Fruit fly (Drosophila melanogaster): ENCODE results near the gene CCT1.

Gene CCT1

dm6 chr3R:22464611-22465113, 26.6 kb downstream of the CCT1 start, which contains the start of gene CG7054 (continued):
- TF ChIP-seq CG18619 (GFP tag; optimal IDR thresholded peaks at IDR 0.05) (no peak), p53 (GFP tag; optimal IDR thresholded peaks at IDR 0.05) (no peak), wdn (GFP tag; IDR thresholded peaks at IDR 0.05) (no peak), PHDP (tag; optimal IDR thresholded peaks at IDR 0.05) (peak; percentile 51), CG8478 (optimal IDR thresholded peaks at IDR 0.05) (no peak), CG16863 (GFP tag; optimal IDR thresholded peaks at IDR 0.05) (no peak), eyg (GFP tag; optimal IDR thresholded peaks at IDR 0.05) (no peak), oc (tag; optimal IDR thresholded peaks at IDR 0.05) (peak; percentile 9), CG2712 (tag; optimal IDR thresholded peaks at IDR 0.05) (no peak), Ssrp (tag; optimal IDR thresholded peaks at IDR 0.05) (no peak), CG3838 (GFP tag; optimal IDR thresholded peaks at IDR 0.05) (no peak), CG32532 (GFP tag; IDR thresholded peaks at IDR 0.05) (peak; percentile 37; the same call in 1 of the 2 replicates), kay (GFP tag; optimal IDR thresholded peaks at IDR 0.05) (peak; percentile 90), inv (GFP tag; IDR thresholded peaks at IDR 0.05; ENCODE audit: partially characterized antibody) (no peak), crc (GFP tag; optimal IDR thresholded peaks at IDR 0.05) (no peak), CG6175 (GFP tag; IDR thresholded peaks at IDR 0.05) (no peak), Usf (GFP tag; optimal IDR thresholded peaks at IDR 0.05) (no peak), Sry-β (GFP tag; optimal IDR thresholded peaks at IDR 0.05) (no peak), CG2199 (GFP tag; IDR thresholded peaks at IDR 0.05) (no peak), fru (optimal IDR thresholded peaks at IDR 0.05) (no peak), gt (GFP tag; IDR thresholded peaks at IDR 0.05) (no peak), Kr (GFP tag; optimal IDR thresholded peaks at IDR 0.05) (no peak), unpg (GFP tag; optimal IDR thresholded peaks at IDR 0.05) (peak; percentile 22), az2 (GFP tag; optimal IDR thresholded peaks at IDR 0.05) (no peak), CG2875 (GFP tag; optimal IDR thresholded peaks at IDR 0.05) (no peak), CG13287 (GFP tag; IDR thresholded peaks at IDR 0.05; ENCODE audit: partially characterized antibody) (peak; percentile 37; the same call in 1 of the 2 replicates), nmo (GFP tag; optimal IDR thresholded peaks at IDR 0.05) (peak; percentile 24), Hr51 (GFP tag; optimal IDR thresholded peaks at IDR 0.05) (peak in 1 of 2 experiments; percentile 44), CG34376 (GFP tag; optimal IDR thresholded peaks at IDR 0.05) (peak; percentile 91), CG17612 (GFP tag; IDR thresholded peaks at IDR 0.05) (no peak), CG3065 (GFP tag; optimal IDR thresholded peaks at IDR 0.05) (no peak), CG4360 (GFP tag; IDR thresholded peaks at IDR 0.05) (no peak), cato (GFP tag; optimal IDR thresholded peaks at IDR 0.05; ENCODE audit: borderline replicate concordance) (no peak), Hr39 (optimal IDR thresholded peaks at IDR 0.05) (no peak), CG4854 (GFP tag; optimal IDR thresholded peaks at IDR 0.05) (no peak), NFAT (GFP tag; IDR thresholded peaks at IDR 0.05) (no peak), gro (GFP tag; optimal IDR thresholded peaks at IDR 0.05) (peak; percentile 34), Gsc (GFP tag; IDR thresholded peaks at IDR 0.05) (no peak), Nf-YA (GFP tag; IDR thresholded peaks at IDR 0.05) (no peak), hkb (optimal IDR thresholded peaks at IDR 0.05) (no peak), hkb (GFP tag; IDR thresholded peaks at IDR 0.05) (no peak), dysf (GFP tag; IDR thresholded peaks at IDR 0.05) (no peak), CG1024 (GFP tag; IDR thresholded peaks at IDR 0.05) (no peak), CG8944 (GFP tag; optimal IDR thresholded peaks at IDR 0.05) (no peak), lab (GFP tag; optimal IDR thresholded peaks at IDR 0.05) (peak; percentile 50), Jarid2 (GFP tag; optimal IDR thresholded peaks at IDR 0.05) (no peak), CG10462 (GFP tag; optimal IDR thresholded peaks at IDR 0.05) (no peak), CG15514 (GFP tag; optimal IDR thresholded peaks at IDR 0.05) (peak; percentile 42), mirr (GFP tag; optimal IDR thresholded peaks at IDR 0.05) (peak; percentile 76), CG14050 (GFP tag; IDR thresholded peaks at IDR 0.05) (no peak), CG8290 (GFP tag; optimal IDR thresholded peaks at IDR 0.05) (no peak), CG8290 (tag; optimal IDR thresholded peaks at IDR 0.05) (no peak), CG8089 (GFP tag; optimal IDR thresholded peaks at IDR 0.05) (no peak)
